Worm (Caenorhabditis elegans): Measurements from ENCODE around the gene nlp-3.

nlp-3 gene

ce11 chrX:13143762-13144732 is 34.2 kb downstream of the nlp-3 start (continued):
- TF ChIP-seq nfyb-1 (GFP tag; IDR thresholded peaks at IDR 0.05) (peak; percentile 78; the same call in 1 of the 2 replicates), lir-1 (GFP tag; conservative IDR thresholded peaks at IDR 0.05) (peak; percentile 45; the same call in 1 of the 2 replicates), cebp-1 (GFP tag; IDR thresholded peaks at IDR 0.05) (0 out of 2 replicates have a peak, but pooled peaks have one; percentile 16), cebp-1 (tag; optimal IDR thresholded peaks at IDR 0.05) (peak; percentile 79), pha-4 (tag; optimal IDR thresholded peaks at IDR 0.05) (peak; percentile 1), F22D6.2 (tag; optimal IDR thresholded peaks at IDR 0.05) (no peak), aptf-3 (GFP tag; IDR thresholded peaks at IDR 0.05) (0 out of 2 replicates have a peak, but pooled peaks have one; percentile 34), madf-3 (GFP tag; IDR thresholded peaks at IDR 0.05) (0 out of 2 replicates have a peak, but pooled peaks have one; percentile 47), ZK185.1 (tag; optimal IDR thresholded peaks at IDR 0.05; ENCODE audit: poor library complexity, severe bottlenecking) (peak; percentile 2), sptf-2 (GFP tag; optimal IDR thresholded peaks at IDR 0.05) (no peak), attf-5 (GFP tag; optimal IDR thresholded peaks at IDR 0.05) (peak; percentile 61), zfh-2 (GFP tag; conservative IDR thresholded peaks at IDR 0.05) (peak; percentile 99), Y53G8AR.9 (GFP tag; conservative IDR thresholded peaks at IDR 0.05) (0 out of 2 replicates have a peak, but pooled peaks have one; percentile 14), gei-17 (GFP tag; optimal IDR thresholded peaks at IDR 0.05) (peak; percentile 26), egrh-3 (GFP tag; IDR thresholded peaks at IDR 0.05) (peak; percentile 90), atf-7 (tag; optimal IDR thresholded peaks at IDR 0.05) (peak; percentile 71), K11D2.4 (GFP tag; IDR thresholded peaks at IDR 0.05) (peak; percentile 57; the same call in 1 of the 2 replicates), chd-7 (tag; optimal IDR thresholded peaks at IDR 0.05) (peak; percentile 47)

- TF ChIP-seq B0035.1 (tag; optimal IDR thresholded peaks at IDR 0.05) (no peak), T26A5.8 (tag; optimal IDR thresholded peaks at IDR 0.05) (no peak), Y79H2A.3 (GFP tag; conservative IDR thresholded peaks at IDR 0.05) (no peak), T07F8.4 (tag; optimal IDR thresholded peaks at IDR 0.05) (no peak), ets-4 (GFP tag; optimal IDR thresholded peaks at IDR 0.05) (no peak), F22D6.2 (tag; optimal IDR thresholded peaks at IDR 0.05) (no peak), nhr-179 (tag; optimal IDR thresholded peaks at IDR 0.05) (no peak), sptf-2 (GFP tag; optimal IDR thresholded peaks at IDR 0.05) (no peak), dox-1 (GFP tag; IDR thresholded peaks at IDR 0.05) (peak; percentile 44; the same call in 1 of the 2 replicates), ekl-4 (GFP tag; IDR thresholded peaks at IDR 0.05) (0 out of 2 replicates have a peak, but pooled peaks have one; percentile 17), ama-1 (optimal IDR thresholded peaks at IDR 0.05) (no peak), ama-1 (GFP tag; optimal IDR thresholded peaks at IDR 0.05) (no peak), zfh-2 (GFP tag; conservative IDR thresholded peaks at IDR 0.05) (no peak), ceh-100 (GFP tag; IDR thresholded peaks at IDR 0.05) (no peak)
These were observed 35.0 kb downstream of the nlp-3 start for ce11 chrX:13143236-13143635.

ce11 chrX:13141440-13141839 is 36.8 kb downstream of the nlp-3 start, which contains the start of gene F09A5.3:
TSS of gene F09A5.3 (plus strand) at chrX:13141601.
- TF ChIP-seq Y95B8A.8 (GFP tag; IDR thresholded peaks at IDR 0.05) (no peak), nhr-80 (tag; optimal IDR thresholded peaks at IDR 0.05) (peak; percentile 4)

ce11 chrX:13139493-13139892 is 38.8 kb downstream of the nlp-3 start, which contains the start of gene ttr-34:
TSS of gene ttr-34 (plus strand) at chrX:13139793.
- no peak for TF ChIP-seq lin-40 (tag; optimal IDR thresholded peaks at IDR 0.05)
- no peak for TF ChIP-seq F49E8.2 (tag; optimal IDR thresholded peaks at IDR 0.05; ENCODE audit: insufficient read depth)
- no peak for TF ChIP-seq dpl-1 (GFP tag; optimal IDR thresholded peaks at IDR 0.05)
- TF ChIP-seq mxl-1 (tag; optimal IDR thresholded peaks at IDR 0.05), result no peak
- no peak for TF ChIP-seq nfyb-1 (GFP tag; IDR thresholded peaks at IDR 0.05)
- TF ChIP-seq ets-4 (GFP tag; optimal IDR thresholded peaks at IDR 0.05), result no peak
- no peak for TF ChIP-seq ZK185.1 (tag; optimal IDR thresholded peaks at IDR 0.05; ENCODE audit: poor library complexity, severe bottlenecking)
- TF ChIP-seq nhr-80 (tag; optimal IDR thresholded peaks at IDR 0.05), result no peak

Data from whole organism, young adult.